Worm (Caenorhabditis elegans) whole organism, young adult: Measurements from ENCODE around the gene ZK822.1.

Experiments
- B0035.1 ChIP-seq: sonication (generic microtip); optimal IDR thresholded peaks from 2 replicates; lab custom pipeline; 2016; ENCODE audit warnings: missing genetic modification characterization, mild to moderate bottlenecking, missing compliant biosample characterization, missing genotype, missing genetic modification reagents
- C06A6.2 ChIP-seq: fragments of 200-800 bp; sonication (Bioruptor generic); conservative IDR thresholded peaks from 2 replicates; pipeline ENCODE4 v1.3.6; 2022; ENCODE audit warnings: missing genetic modification characterization, missing compliant biosample characterization
- C17E4.6 ChIP-seq: fragments of 200-800 bp; sonication (Bioruptor generic); IDR thresholded peaks from 2 replicates; pipeline ENCODE4 v1.3.6; 2022; ENCODE audit warnings: missing genetic modification reagents, missing genetic modification characterization, missing compliant biosample characterization
- F10E7.11 ChIP-seq: sonication (generic microtip); optimal IDR thresholded peaks from 2 replicates; lab custom pipeline; 2017; ENCODE audit warnings: mild to moderate bottlenecking, missing genetic modification characterization, moderate library complexity, missing compliant biosample characterization
- F49E8.2 ChIP-seq: sonication (generic microtip); optimal IDR thresholded peaks from 3 replicates; lab custom pipeline; 2017; ENCODE audit warnings: missing genetic modification characterization, mild to moderate bottlenecking, missing compliant biosample characterization, antibody characterized with exemption, moderate library complexity; ENCODE audit not compliant: insufficient read depth
- F52B5.7 ChIP-seq: sonication (generic microtip); optimal IDR thresholded peaks from 2 replicates; lab custom pipeline; 2016; ENCODE audit warnings: mild to moderate bottlenecking, missing genetic modification characterization, missing compliant biosample characterization
- F55B11.4 ChIP-seq: sonication (generic microtip); optimal IDR thresholded peaks from 2 replicates; lab custom pipeline; 2016; ENCODE audit warnings: missing compliant biosample characterization, missing genetic modification characterization, borderline replicate concordance; ENCODE audit not compliant: insufficient read depth
- F57A8.1 ChIP-seq: fragments of 200-800 bp; sonication (Bioruptor generic); optimal IDR thresholded peaks from 2 replicates; lab custom pipeline; 2018; ENCODE audit warnings: mild to moderate bottlenecking, missing genetic modification characterization, moderate library complexity, missing compliant biosample characterization
- F57C9.4 ChIP-seq: sonication (generic microtip); optimal IDR thresholded peaks from 2 replicates; lab custom pipeline; 2017; ENCODE audit warnings: mild to moderate bottlenecking, missing genetic modification characterization, missing compliant biosample characterization
- K11D2.4 ChIP-seq: fragments of 200-800 bp; sonication (Bioruptor generic); IDR thresholded peaks from 2 replicates; pipeline ENCODE4 v1.3.6; 2022; ENCODE audit warnings: missing genetic modification reagents, missing genetic modification characterization, missing compliant biosample characterization
- T26A5.8 ChIP-seq: sonication (generic microtip); optimal IDR thresholded peaks from 2 replicates; lab custom pipeline; 2016; ENCODE audit warnings: missing genetic modification characterization, missing compliant biosample characterization
- Y53G8AR.9 ChIP-seq: fragments of 200-800 bp; sonication (Bioruptor generic); conservative IDR thresholded peaks from 2 replicates; pipeline ENCODE4 v1.3.6; 2022; ENCODE audit warnings: missing genetic modification reagents, missing genetic modification characterization, missing compliant biosample characterization
- Y56A3A.18 ChIP-seq: fragments of 200-800 bp; sonication (Bioruptor generic); IDR thresholded peaks from 2 replicates; pipeline ENCODE4 v1.3.6; 2022; ENCODE audit warnings: missing genetic modification reagents, missing genetic modification characterization, missing compliant biosample characterization
- Y79H2A.3 ChIP-seq: fragments of 200-800 bp; sonication (Bioruptor generic); conservative IDR thresholded peaks from 2 replicates; pipeline ENCODE4 v1.3.6; 2022; ENCODE audit warnings: missing genetic modification reagents, missing genetic modification characterization, missing compliant biosample characterization
- akir-1 ChIP-seq: fragments of 200-800 bp; sonication (Bioruptor generic); optimal IDR thresholded peaks from 2 replicates; lab custom pipeline; 2018; ENCODE audit warnings: mild to moderate bottlenecking, missing genetic modification characterization, moderate library complexity, missing compliant biosample characterization
- aptf-2 ChIP-seq: fragments of 200-800 bp; sonication (Bioruptor generic); conservative IDR thresholded peaks from 2 replicates; pipeline ENCODE4 v1.3.6; 2022; ENCODE audit warnings: missing genetic modification reagents, missing genetic modification characterization, missing compliant biosample characterization
- attf-3 ChIP-seq: fragments of 200-800 bp; sonication (Bioruptor generic); conservative IDR thresholded peaks from 2 replicates; pipeline ENCODE4 v1.3.6; 2022; ENCODE audit warnings: missing genetic modification reagents, missing genetic modification characterization, missing compliant biosample characterization
- die-1 ChIP-seq: sonication (generic microtip); optimal IDR thresholded peaks from 2 replicates; lab custom pipeline; 2016; ENCODE audit warnings: missing genotype, mild to moderate bottlenecking, missing genetic modification characterization, missing compliant biosample characterization
- dpl-1 ChIP-seq: fragments of 150-350 bp; optimal IDR thresholded peaks from 2 replicates; lab custom pipeline; 2014; ENCODE audit warnings: missing biosample characterization, missing genetic modification reagents, missing genetic modification characterization
- egrh-3 ChIP-seq: fragments of 200-800 bp; sonication (Bioruptor generic); IDR thresholded peaks from 2 replicates; pipeline ENCODE4 v1.3.6; 2022; ENCODE audit warnings: missing genetic modification reagents, missing genetic modification characterization, missing compliant biosample characterization
- ekl-4 ChIP-seq: fragments of 200-800 bp; sonication (Bioruptor generic); IDR thresholded peaks from 2 replicates; pipeline ENCODE4 v1.3.6; 2022; ENCODE audit warnings: missing genetic modification reagents, missing genetic modification characterization, missing compliant biosample characterization
- fkh-3 ChIP-seq: sonication (generic microtip); optimal IDR thresholded peaks from 2 replicates; lab custom pipeline; 2016; ENCODE audit warnings: mild to moderate bottlenecking, missing genetic modification characterization, missing compliant biosample characterization
- gei-17 ChIP-seq: fragments of 200-800 bp; sonication (Bioruptor generic); optimal IDR thresholded peaks from 2 replicates; lab custom pipeline; 2018; ENCODE audit warnings: mild to moderate bottlenecking, missing genetic modification characterization, missing compliant biosample characterization
- hmg-1.2 ChIP-seq: fragments of 200-800 bp; sonication (Bioruptor generic); IDR thresholded peaks from 2 replicates; pipeline ENCODE4 v1.3.6; 2022; ENCODE audit warnings: missing genetic modification reagents, missing genetic modification characterization, missing compliant biosample characterization
- hsf-1 ChIP-seq: fragments of 200-800 bp; sonication (Bioruptor generic); IDR thresholded peaks from 2 replicates; pipeline ENCODE4 v1.3.6; 2022; ENCODE audit warnings: missing genetic modification reagents, missing genetic modification characterization, missing compliant biosample characterization
- lag-1 ChIP-seq: fragments of 200-800 bp; sonication (Bioruptor generic); IDR thresholded peaks from 2 replicates; pipeline ENCODE4 v1.3.6; 2022; ENCODE audit warnings: missing genetic modification reagents, missing genetic modification characterization, missing compliant biosample characterization
- let-607 ChIP-seq, 2 experiments: fragments of 200-800 bp in 1 of 2; sonication (Bioruptor generic) in 1 of 2; sonication (generic microtip) in 1 of 2; optimal IDR thresholded peaks; 2 replicates each; lab custom pipeline; 2016 to 2018; ENCODE audit warnings: mild to moderate bottlenecking in 2 of 2, missing compliant biosample characterization in 2 of 2, missing genetic modification characterization in 2 of 2, moderate library complexity in 2 of 2, missing genotype in 1 of 2
- lin-54 ChIP-seq: fragments of 200-800 bp; sonication (Bioruptor generic); optimal IDR thresholded peaks from 2 replicates; lab custom pipeline; 2018; ENCODE audit warnings: mild to moderate bottlenecking, missing genetic modification characterization, missing compliant biosample characterization
- lir-1 ChIP-seq: fragments of 200-800 bp; sonication (Bioruptor generic); conservative IDR thresholded peaks from 2 replicates; pipeline ENCODE4 v1.3.6; 2022; ENCODE audit warnings: missing genetic modification reagents, missing genetic modification characterization, missing compliant biosample characterization
- lsl-1 ChIP-seq: fragments of 200-800 bp; sonication (Bioruptor generic); optimal IDR thresholded peaks from 2 replicates; lab custom pipeline; 2018; ENCODE audit warnings: mild to moderate bottlenecking, missing genetic modification characterization, moderate library complexity, missing compliant biosample characterization
- lsy-27 ChIP-seq: sonication (generic microtip); optimal IDR thresholded peaks from 2 replicates; lab custom pipeline; 2017; ENCODE audit warnings: missing genetic modification characterization, mild to moderate bottlenecking, missing compliant biosample characterization, antibody characterized with exemption, missing genotype, borderline replicate concordance; ENCODE audit not compliant: insufficient read depth
- mxl-1 ChIP-seq: sonication (generic microtip); optimal IDR thresholded peaks from 2 replicates; lab custom pipeline; 2016; ENCODE audit warnings: missing genetic modification characterization, missing compliant biosample characterization
- nfya-2 ChIP-seq: fragments of 200-800 bp; sonication (Bioruptor generic); IDR thresholded peaks from 2 replicates; pipeline ENCODE4 v1.3.6; 2022; ENCODE audit warnings: missing genetic modification reagents, missing genetic modification characterization, missing compliant biosample characterization
- nfyb-1 ChIP-seq: fragments of 200-800 bp; sonication (Bioruptor generic); IDR thresholded peaks from 2 replicates; pipeline ENCODE4 v1.3.6; 2022; ENCODE audit warnings: missing genetic modification reagents, missing genetic modification characterization, missing compliant biosample characterization
- nhr-27 ChIP-seq: fragments of 200-800 bp; sonication (Bioruptor generic); optimal IDR thresholded peaks from 2 replicates; lab custom pipeline; 2018; ENCODE audit warnings: mild to moderate bottlenecking, missing genetic modification characterization, moderate library complexity, missing compliant biosample characterization
- rcor-1 ChIP-seq: fragments of 200-800 bp; sonication (Bioruptor generic); IDR thresholded peaks from 2 replicates; pipeline ENCODE4 v1.3.6; 2022; ENCODE audit warnings: missing genetic modification reagents, missing genetic modification characterization, missing compliant biosample characterization
- sea-2 ChIP-seq: fragments of 200-800 bp; sonication (Bioruptor generic); IDR thresholded peaks from 2 replicates; pipeline ENCODE4 v1.3.6; 2022; ENCODE audit warnings: missing genetic modification characterization, missing compliant biosample characterization
- snpc-1.3 ChIP-seq: sonication (generic microtip); optimal IDR thresholded peaks from 2 replicates; lab custom pipeline; 2017; ENCODE audit warnings: missing genetic modification characterization, mild to moderate bottlenecking, missing compliant biosample characterization, antibody characterized with exemption, moderate library complexity, missing genotype, missing genetic modification reagents; ENCODE audit not compliant: insufficient read depth
- snpc-3.4 ChIP-seq: sonication (generic microtip); optimal IDR thresholded peaks from 2 replicates; lab custom pipeline; 2017; ENCODE audit warnings: missing genetic modification characterization, mild to moderate bottlenecking, missing compliant biosample characterization, antibody characterized with exemption, moderate library complexity, missing genotype, missing genetic modification reagents
- somi-1 ChIP-seq: fragments of 200-800 bp; sonication (Bioruptor generic); optimal IDR thresholded peaks from 2 replicates; lab custom pipeline; 2018; ENCODE audit warnings: mild to moderate bottlenecking, missing genetic modification characterization, missing compliant biosample characterization
- sptf-2 ChIP-seq: fragments of 200-800 bp; sonication (Bioruptor generic); optimal IDR thresholded peaks from 2 replicates; lab custom pipeline; 2018; ENCODE audit warnings: mild to moderate bottlenecking, missing genetic modification characterization, missing compliant biosample characterization
- tbp1 ChIP-seq: fragments of 200-800 bp; sonication (Bioruptor generic); optimal IDR thresholded peaks from 2 replicates; lab custom pipeline; 2018; ENCODE audit warnings: mild to moderate bottlenecking, missing genetic modification characterization, missing compliant biosample characterization
- unc-130 ChIP-seq: sonication (generic microtip); optimal IDR thresholded peaks from 2 replicates; lab custom pipeline; 2016; ENCODE audit warnings: missing genetic modification reagents, missing genetic modification characterization, missing compliant biosample characterization
- xnd-1 ChIP-seq: sonication (generic microtip); optimal IDR thresholded peaks from 2 replicates; lab custom pipeline; 2016; ENCODE audit warnings: missing genotype, missing genetic modification reagents, missing genetic modification characterization, missing compliant biosample characterization
- ztf-3 ChIP-seq: fragments of 200-800 bp; sonication (Bioruptor generic); optimal IDR thresholded peaks from 2 replicates; lab custom pipeline; 2018; ENCODE audit warnings: mild to moderate bottlenecking, missing genetic modification characterization, missing compliant biosample characterization

Gene ZK822.1

ce11 chrIV:11878249-11878648, 43.7 kb downstream of the ZK822.1 start, which contains the start of gene cutl-27:
Gene cutl-27, plus strand, starts transcription at chrIV:11878549.
- TF ChIP-seq F52B5.7 (tag; lab: Kevin White, UChicago) (no peak), sptf-2 (no peak), B0035.1 (no peak), F49E8.2 (tag; lab: Kevin White, UChicago) (no peak), Y79H2A.3 (no peak), F55B11.4 (tag; lab: Kevin White, UChicago) (no peak), snpc-1.3 (tag; lab: Kevin White, UChicago) (no peak), Y53G8AR.9 (GFP tag; lab: Robert Waterston, UW) (no peak), gei-17 (no peak), nfyb-1 (GFP tag; lab: Robert Waterston, UW) (no peak), snpc-3.4 (tag; lab: Kevin White, UChicago) (no peak), mxl-1 (no peak), ekl-4 (GFP tag; lab: Robert Waterston, UW) (no peak), F57A8.1 (GFP tag; lab: Kevin White, UChicago) (no peak), C17E4.6 (GFP tag; lab: Robert Waterston, UW) (no peak), aptf-2 (no peak), fkh-3 (tag; lab: Kevin White, UChicago) (no peak), hsf-1 (GFP tag; lab: Robert Waterston, UW) (no peak)

- no peak for TF ChIP-seq nhr-27 (tag; lab: Kevin White, UChicago)
- no peak for TF ChIP-seq lsy-27
- TF ChIP-seq K11D2.4 (GFP tag; lab: Robert Waterston, UW), result no peak
- TF ChIP-seq, all 124 proteins: peak for 0
Observed at ce11 chrIV:11877674-11878073, 44.3 kb downstream of the ZK822.1 start, which contains the start of gene pph-2. Gene pph-2, minus strand, starts transcription at chrIV:11877774.

ce11 chrIV:11871898-11872297, 50.0 kb downstream of the ZK822.1 start:
- TF ChIP-seq lsl-1 (no peak), F57C9.4 (tag; lab: Kevin White, UChicago) (no peak), T26A5.8 (no peak), akir-1 (GFP tag; lab: Kevin White, UChicago) (no peak), die-1 (no peak), xnd-1 (tag; lab: Kevin White, UChicago) (no peak), gei-17 (no peak), Y79H2A.3 (no peak), rcor-1 (no peak), lag-1 (GFP tag; lab: Robert Waterston, UW) (no peak), sea-2 (GFP tag; lab: Robert Waterston, UW) (no peak), lin-54 (GFP tag; lab: Kevin White, UChicago) (no peak), Y56A3A.18 (GFP tag; lab: Robert Waterston, UW) (no peak), C06A6.2 (GFP tag; lab: Robert Waterston, UW) (no peak), let-607 (tag; optimal IDR thresholded peaks at IDR 0.05; lab: Kevin White, UChicago) (no peak), F57A8.1 (GFP tag; lab: Kevin White, UChicago) (no peak)

- TF ChIP-seq unc-130 (GFP tag; lab: Kevin White, UChicago), result no peak
- no peak for TF ChIP-seq ztf-3 (GFP tag; lab: Kevin White, UChicago)
- TF ChIP-seq dpl-1 (GFP tag; lab: Kevin White, UChicago), result no peak
- no peak for TF ChIP-seq mxl-1
- peak; percentile 37; the same call in 1 of the 2 replicates for TF ChIP-seq hmg-1.2 (GFP tag; lab: Robert Waterston, UW)
- TF ChIP-seq somi-1, result no peak
- TF ChIP-seq attf-3 (GFP tag; lab: Robert Waterston, UW), result no peak
- TF ChIP-seq nfya-2 (GFP tag; lab: Robert Waterston, UW), result no peak
- TF ChIP-seq egrh-3 (GFP tag; lab: Robert Waterston, UW), result 0 out of 2 replicates have a peak, but pooled peaks have one; percentile 10
- TF ChIP-seq tbp1 (GFP tag; lab: Kevin White, UChicago), result no peak
- TF ChIP-seq lir-1 (GFP tag; lab: Robert Waterston, UW), result no peak
- TF ChIP-seq F49E8.2 (tag; lab: Kevin White, UChicago), result no peak
- TF ChIP-seq F10E7.11 (tag; lab: Kevin White, UChicago), result no peak
Observed at ce11 chrIV:11871083-11871482, 50.8 kb downstream of the ZK822.1 start.
